Fruit fly (Drosophila melanogaster) whole organism, adult: ENCODE measurements around the gene CG13364.

Experiments used
- CG11617 ChIP-seq: fragments of 200-800 bp; sonication (Bioruptor generic); optimal IDR thresholded peaks from 2 replicates; lab custom pipeline; 2017; ENCODE audit warnings: mild to moderate bottlenecking, missing biosample characterization, missing genetic modification reagents, missing genetic modification characterization
- CG12768 ChIP-seq: fragments of 200-800 bp; sonication (Bioruptor generic); optimal IDR thresholded peaks from 2 replicates; lab custom pipeline; 2017; ENCODE audit warnings: missing biosample characterization, missing genetic modification characterization, mild to moderate bottlenecking, moderate library complexity, missing genetic modification reagents
- CG14711 ChIP-seq: fragments of 200-800 bp; sonication (Bioruptor generic); optimal IDR thresholded peaks from 2 replicates; lab custom pipeline; 2018; ENCODE audit warnings: missing biosample characterization, mild to moderate bottlenecking, missing genetic modification characterization, moderate library complexity
- CG1620 ChIP-seq: fragments of 200-800 bp; sonication (Bioruptor generic); optimal IDR thresholded peaks from 2 replicates; lab custom pipeline; 2016; ENCODE audit warnings: missing biosample characterization, missing genetic modification characterization
- CG33017 ChIP-seq: fragments of 200-800 bp; sonication (Bioruptor generic); optimal IDR thresholded peaks from 2 replicates; lab custom pipeline; 2018; ENCODE audit warnings: missing biosample characterization, mild to moderate bottlenecking, missing genetic modification characterization, moderate library complexity
- CG5204 ChIP-seq: fragments of 200-800 bp; sonication (Bioruptor generic); optimal IDR thresholded peaks from 2 replicates; lab custom pipeline; 2016; ENCODE audit warnings: missing biosample characterization, missing genetic modification characterization
- CG7045 ChIP-seq: fragments of 200-800 bp; sonication (Bioruptor generic); optimal IDR thresholded peaks from 2 replicates; lab custom pipeline; 2017; ENCODE audit warnings: missing biosample characterization, mild to moderate bottlenecking, missing genetic modification characterization
- CG7101 ChIP-seq: fragments of 200-800 bp; sonication (Bioruptor generic); optimal IDR thresholded peaks from 2 replicates; lab custom pipeline; 2018; ENCODE audit warnings: missing biosample characterization, mild to moderate bottlenecking, missing genetic modification characterization, moderate library complexity
- Clk ChIP-seq: fragments of 200-800 bp; sonication (Bioruptor generic); optimal IDR thresholded peaks from 2 replicates; lab custom pipeline; 2017; ENCODE audit warnings: missing biosample characterization, missing genetic modification characterization
- Crg-1 ChIP-seq: fragments of 200-800 bp; sonication (Bioruptor generic); optimal IDR thresholded peaks from 2 replicates; lab custom pipeline; 2016; ENCODE audit warnings: missing biosample characterization, missing genetic modification characterization
- Hr96 ChIP-seq: fragments of 200-800 bp; sonication (Bioruptor generic); optimal IDR thresholded peaks from 2 replicates; lab custom pipeline; 2016; ENCODE audit warnings: missing biosample characterization, missing genetic modification characterization
- Mnt ChIP-seq: fragments of 200-800 bp; sonication (Bioruptor generic); optimal IDR thresholded peaks from 2 replicates; lab custom pipeline; 2016; ENCODE audit warnings: missing biosample characterization, mild to moderate bottlenecking, missing genetic modification characterization
- bab1 ChIP-seq: fragments of 200-800 bp; sonication (Bioruptor generic); optimal IDR thresholded peaks from 3 replicates; lab custom pipeline; 2019; ENCODE audit warnings: missing biosample characterization, mild to moderate bottlenecking, missing genetic modification characterization, moderate library complexity
- cic ChIP-seq: fragments of 200-800 bp; sonication (Bioruptor generic); optimal IDR thresholded peaks from 2 replicates; lab custom pipeline; 2017; ENCODE audit warnings: missing biosample characterization, mild to moderate bottlenecking, missing genetic modification characterization, moderate library complexity
- cnc ChIP-seq, 2 experiments: fragments of >200 bp; optimal IDR thresholded peaks; 2 replicates each; lab custom pipeline; 2017
- kay ChIP-seq: fragments of 200-800 bp; sonication (Bioruptor generic); peaks from one replicate; lab custom pipeline; 2016; ENCODE audit warnings: missing biosample characterization, missing genetic modification characterization, borderline replicate concordance
- ovo ChIP-seq: fragments of 200-800 bp; sonication (Bioruptor generic); optimal IDR thresholded peaks from 2 replicates; lab custom pipeline; 2016; ENCODE audit warnings: missing biosample characterization, missing genetic modification characterization
- pad ChIP-seq: fragments of 200-800 bp; sonication (Bioruptor generic); optimal IDR thresholded peaks from 3 replicates; lab custom pipeline; 2017; ENCODE audit warnings: missing biosample characterization, missing genetic modification characterization, mild to moderate bottlenecking, moderate library complexity, missing genetic modification reagents
- tj ChIP-seq: fragments of 200-800 bp; sonication (Bioruptor generic); optimal IDR thresholded peaks from 3 replicates; lab custom pipeline; 2017; ENCODE audit warnings: missing biosample characterization, mild to moderate bottlenecking, missing genetic modification characterization, moderate library complexity
- toe ChIP-seq: fragments of 200-800 bp; sonication (Bioruptor generic); optimal IDR thresholded peaks from 2 replicates; lab custom pipeline; 2016; ENCODE audit warnings: missing biosample characterization, missing genetic modification characterization

CG13364 gene

dm6 chrX:625157-625627, at the start of gene CG13364, which contains the start of gene Hinfp:
Gene CG13364 (minus strand): TSS chrX:625203.
Gene Hinfp (plus strand): TSS chrX:625542.
- TF ChIP-seq bab1 (GFP tag; lab: Kevin White, UChicago) (peak; percentile 12), Mnt (peak; percentile 77), tj (GFP tag; lab: Kevin White, UChicago) (no peak)

- no peak for TF ChIP-seq CG12768
- no peak for TF ChIP-seq CG7101 (tag; lab: Kevin White, UChicago)
- peak; percentile 77 for TF ChIP-seq bab1 (GFP tag; lab: Kevin White, UChicago)
- no peak for TF ChIP-seq tj (GFP tag; lab: Kevin White, UChicago)
- TF ChIP-seq Crg-1 (GFP tag; lab: Kevin White, UChicago), result no peak
- TF ChIP-seq CG5204 (GFP tag; lab: Kevin White, UChicago), result no peak
- no peak for TF ChIP-seq toe (GFP tag; lab: Kevin White, UChicago)
- peak; percentile 24 for TF ChIP-seq CG14711 (tag; lab: Kevin White, UChicago)
- TF ChIP-seq CG11617, result no peak
- no peak for TF ChIP-seq kay
These were observed 33.0 kb upstream of the CG13364 start for dm6 chrX:658021-658420.

- no peak for TF ChIP-seq CG12768
- peak; percentile 82 for TF ChIP-seq pad
- TF ChIP-seq CG14711 (tag; lab: Kevin White, UChicago), result no peak
- peak; percentile 51 for TF ChIP-seq bab1 (GFP tag; lab: Kevin White, UChicago)
- no peak for TF ChIP-seq Mnt
- peak; percentile 22 for TF ChIP-seq ovo
- TF ChIP-seq kay, result no peak
These were observed 31.4 kb upstream of the CG13364 start for dm6 chrX:656380-656925.

dm6 chrX:655492-656379, 30.7 kb upstream of the CG13364 start, which contains the start of the genes Hmt4-20 and SkpA:
Gene Hmt4-20 (minus strand): TSS chrX:656033.
Gene SkpA (plus strand): TSS chrX:656114.
- TF ChIP-seq ovo (no peak), CG14711 (tag; lab: Kevin White, UChicago) (no peak), CG33017 (no peak), CG1620 (peak; percentile 19)

- TF ChIP-seq tj (GFP tag; lab: Kevin White, UChicago) (peak; percentile 94), CG14711 (tag; lab: Kevin White, UChicago) (peak; percentile 100), CG7045 (GFP tag; lab: Kevin White, UChicago) (peak; percentile 88), Crg-1 (GFP tag; lab: Kevin White, UChicago) (peak; percentile 95), pad (peak; percentile 87), toe (GFP tag; lab: Kevin White, UChicago) (peak; percentile 86), Clk (peak; percentile 89), bab1 (GFP tag; lab: Kevin White, UChicago) (peak; percentile 98), CG11617 (peak; percentile 93), CG5204 (GFP tag; lab: Kevin White, UChicago) (peak; percentile 85), CG12768 (peak; percentile 94), ovo (peak; percentile 94), cnc (optimal IDR thresholded peaks at IDR 0.05; lab: Kevin White, UChicago) (peak in 1 of 2 experiments; percentile 10), Hr96 (GFP tag; lab: Kevin White, UChicago) (no peak), Mnt (peak; percentile 92), CG7101 (tag; lab: Kevin White, UChicago) (peak; percentile 97), cic (peak; percentile 86), CG1620 (peak; percentile 97), CG33017 (peak; percentile 89), kay (no peak)
These were observed 29.9 kb upstream of the CG13364 start for dm6 chrX:654949-655348.

dm6 chrX:654221-654620, 29.2 kb upstream of the CG13364 start:
- peak; percentile 43 for TF ChIP-seq CG14711 (tag; lab: Kevin White, UChicago)
- peak; percentile 81 for TF ChIP-seq Mnt
- TF ChIP-seq Crg-1 (GFP tag; lab: Kevin White, UChicago), result no peak
- peak; percentile 53 for TF ChIP-seq pad

dm6 chrX:647056-647627, 22.1 kb upstream of the CG13364 start, which contains the start of gene Roc1a:
Gene Roc1a (plus strand): TSS chrX:647304.
- TF ChIP-seq tj (GFP tag; lab: Kevin White, UChicago) (peak; percentile 53), ovo (peak; percentile 12), CG7101 (tag; lab: Kevin White, UChicago) (peak; percentile 43), Hr96 (GFP tag; lab: Kevin White, UChicago) (no peak), toe (GFP tag; lab: Kevin White, UChicago) (no peak), pad (peak; percentile 14), CG12768 (no peak), CG11617 (peak; percentile 20), CG1620 (peak; percentile 9), bab1 (GFP tag; lab: Kevin White, UChicago) (peak; percentile 34), cnc (optimal IDR thresholded peaks at IDR 0.05; lab: Kevin White, UChicago) (no peak), Mnt (peak; percentile 5)
